Worm (Caenorhabditis elegans) whole organism, L4 larva: ENCODE measurements around the gene acdh-12.

Experiments
- ama-1 ChIP-seq: fragments of 150-350 bp; optimal IDR thresholded peaks from 2 replicates; lab custom pipeline; 2014; ENCODE audit warnings: inconsistent platforms, mixed read lengths
- hmg-1.1 ChIP-seq: fragments of 200-800 bp; sonication (Bioruptor generic); IDR thresholded peaks from 2 replicates; pipeline ENCODE4 v1.3.6; 2022; ENCODE audit warnings: missing genetic modification reagents, missing genetic modification characterization, missing compliant biosample characterization

DNA sequence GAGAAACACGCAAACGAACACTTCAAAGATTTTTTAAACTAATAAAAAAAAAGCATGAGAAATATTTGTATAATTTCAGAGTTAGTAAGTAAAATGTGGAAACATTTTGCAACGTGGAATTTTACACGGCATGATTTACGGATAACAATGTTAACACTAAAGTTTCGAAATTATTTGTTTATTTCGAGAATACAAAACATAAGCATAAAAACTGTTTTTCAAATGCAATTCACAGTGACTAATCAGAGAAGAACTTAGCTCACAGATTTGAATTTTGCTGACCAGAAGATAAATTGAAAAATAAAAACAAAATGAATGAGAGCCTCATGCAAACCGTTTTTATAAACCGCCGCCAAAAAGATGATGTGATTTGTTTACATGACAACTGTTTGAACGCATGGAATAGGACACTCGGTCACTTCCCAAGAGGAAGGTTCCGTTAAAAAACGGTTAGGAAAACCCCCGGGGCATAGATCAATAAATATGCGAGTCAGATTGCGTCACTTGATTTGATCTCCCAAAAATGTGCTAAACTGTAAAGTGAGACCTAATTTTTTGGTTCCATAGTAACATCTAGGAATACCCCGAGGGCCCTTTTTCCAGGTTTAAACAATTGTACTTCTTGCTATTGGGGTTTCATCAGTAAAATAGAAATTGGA is 30.6 kb upstream of the acdh-12 start, which contains the start of gene clh-3:
- TF ChIP-seq hmg-1.1 (GFP tag; lab: Robert Waterston, UW): no peak
- TF ChIP-seq ama-1 (lab: Kevin White, UChicago): no peak
